Worm (Caenorhabditis elegans) whole organism, L4 larva: Measurements from ENCODE around the gene Y70C5A.2.

Source experiments
- F10B5.3 ChIP-seq: sonication (generic microtip); optimal IDR thresholded peaks from 2 replicates; lab custom pipeline; 2016; ENCODE audit warnings: mild to moderate bottlenecking, missing genetic modification characterization, missing compliant biosample characterization
- T26A8.4 ChIP-seq: fragments of 200-800 bp; sonication (Bioruptor generic); IDR thresholded peaks from 2 replicates; pipeline ENCODE4 v1.3.6; 2022; ENCODE audit warnings: missing genetic modification characterization, missing compliant biosample characterization
- Y105C5A.15 ChIP-seq: fragments of 200-800 bp; sonication (Bioruptor generic); IDR thresholded peaks from 2 replicates; pipeline ENCODE4 v1.3.6; 2022; ENCODE audit warnings: missing genetic modification characterization, missing compliant biosample characterization
- Y75B8A.6 ChIP-seq: fragments of 200-800 bp; sonication (Bioruptor generic); IDR thresholded peaks from 2 replicates; pipeline ENCODE4 v1.3.6; 2022; ENCODE audit warnings: missing genetic modification reagents, missing genetic modification characterization, missing compliant biosample characterization
- ZK337.2 ChIP-seq: fragments of 200-800 bp; sonication (Bioruptor generic); IDR thresholded peaks from 2 replicates; pipeline ENCODE4 v1.3.6; 2022; ENCODE audit warnings: missing genetic modification reagents, missing genetic modification characterization, missing compliant biosample characterization
- aha-1 ChIP-seq: fragments of 150-350 bp; peaks from one replicate; lab custom pipeline; 2014; ENCODE audit warnings: missing biosample characterization, missing genetic modification characterization
- arid-1 ChIP-seq: fragments of 200-800 bp; sonication (Bioruptor generic); conservative IDR thresholded peaks from 2 replicates; pipeline ENCODE4 v1.3.6; 2022; ENCODE audit warnings: missing genetic modification reagents, missing genetic modification characterization, missing compliant biosample characterization
- attf-4 ChIP-seq: sonication (generic microtip); optimal IDR thresholded peaks from 3 replicates; lab custom pipeline; 2017; ENCODE audit warnings: missing biosample characterization, missing genetic modification characterization
- ceh-28 ChIP-seq: fragments of 150-350 bp; optimal IDR thresholded peaks from 2 replicates; lab custom pipeline; 2014; ENCODE audit warnings: missing biosample characterization, missing genetic modification reagents, missing genetic modification characterization
- ceh-32 ChIP-seq: sonication (generic microtip); optimal IDR thresholded peaks from 2 replicates; lab custom pipeline; 2016; ENCODE audit warnings: mild to moderate bottlenecking, missing genetic modification characterization, missing compliant biosample characterization; ENCODE audit not compliant: poor library complexity
- ceh-62 ChIP-seq: sonication (generic microtip); optimal IDR thresholded peaks from 2 replicates; lab custom pipeline; 2017; ENCODE audit warnings: missing biosample characterization, missing genetic modification characterization
- ces-1 ChIP-seq: fragments of 150-350 bp; sonication (generic microtip); optimal IDR thresholded peaks from 4 replicates; lab custom pipeline; 2014; ENCODE audit warnings: missing biosample characterization, missing genetic modification reagents, missing genetic modification characterization
- ctbp-1 ChIP-seq: fragments of 200-800 bp; sonication (Bioruptor generic); IDR thresholded peaks from 2 replicates; pipeline ENCODE4 v1.3.6; 2022; ENCODE audit warnings: missing genetic modification reagents, missing genetic modification characterization, missing compliant biosample characterization
- daf-12 ChIP-seq: fragments of 150-350 bp; optimal IDR thresholded peaks from 2 replicates; lab custom pipeline; 2014; ENCODE audit warnings: missing biosample characterization, missing genetic modification reagents, missing genetic modification characterization
- daf-19 ChIP-seq: fragments of 200-800 bp; sonication (Bioruptor generic); conservative IDR thresholded peaks from 2 replicates; pipeline ENCODE4 v1.3.6; 2022; ENCODE audit warnings: missing genetic modification characterization, missing compliant biosample characterization
- dmd-8 ChIP-seq: fragments of 200-800 bp; sonication (Bioruptor generic); IDR thresholded peaks from 2 replicates; pipeline ENCODE4 v1.3.6; 2022; ENCODE audit warnings: missing genetic modification characterization, missing compliant biosample characterization
- dpl-1 ChIP-seq: fragments of 150-350 bp; optimal IDR thresholded peaks from 2 replicates; lab custom pipeline; 2014; ENCODE audit warnings: missing biosample characterization, missing genetic modification reagents, missing genetic modification characterization
- duxl-1 ChIP-seq: sonication (generic microtip); optimal IDR thresholded peaks from 2 replicates; lab custom pipeline; 2016; ENCODE audit warnings: mild to moderate bottlenecking, missing genetic modification characterization, moderate library complexity, missing compliant biosample characterization; ENCODE audit not compliant: poor library complexity
- dve-1 ChIP-seq: sonication (generic microtip); optimal IDR thresholded peaks from 2 replicates; lab custom pipeline; 2017; ENCODE audit warnings: antibody characterized with exemption, mild to moderate bottlenecking, missing genetic modification characterization, missing compliant biosample characterization; ENCODE audit not compliant: insufficient read depth
- fkh-10 ChIP-seq: fragments of 150-350 bp; optimal IDR thresholded peaks from 2 replicates; lab custom pipeline; 2014; ENCODE audit warnings: missing biosample characterization, missing genetic modification reagents, missing genetic modification characterization
- fos-1 ChIP-seq: fragments of 150-350 bp; optimal IDR thresholded peaks from 2 replicates; lab custom pipeline; 2014; ENCODE audit warnings: missing biosample characterization, missing genetic modification characterization
- jun-1 ChIP-seq: fragments of 150-350 bp; optimal IDR thresholded peaks from 2 replicates; lab custom pipeline; 2014; ENCODE audit warnings: missing biosample characterization, missing genetic modification reagents, missing genetic modification characterization
- lin-1 ChIP-seq: fragments of 200-800 bp; sonication (Bioruptor generic); IDR thresholded peaks from 2 replicates; pipeline ENCODE4 v1.3.6; 2022; ENCODE audit warnings: missing genetic modification reagents, missing genetic modification characterization, missing compliant biosample characterization
- lin-15B ChIP-seq: fragments of 150-350 bp; sonication (generic microtip); optimal IDR thresholded peaks from 3 replicates; lab custom pipeline; 2014; ENCODE audit warnings: missing biosample characterization, missing genetic modification characterization
- lsy-2 ChIP-seq, 2 experiments: fragments of 150-350 bp in 1 of 2; sonication (generic microtip) in 1 of 2; optimal IDR thresholded peaks; 2 replicates each; lab custom pipeline; 2014 to 2017; ENCODE audit warnings: missing biosample characterization in 2 of 2, missing genetic modification characterization in 2 of 2
- mdt-29 ChIP-seq: fragments of 200-800 bp; sonication (Bioruptor generic); IDR thresholded peaks from 2 replicates; pipeline ENCODE4 v1.3.6; 2022; ENCODE audit warnings: missing genetic modification reagents, missing genetic modification characterization, missing compliant biosample characterization
- nhr-102 ChIP-seq: sonication (generic microtip); optimal IDR thresholded peaks from 2 replicates; lab custom pipeline; 2016; ENCODE audit warnings: mild to moderate bottlenecking, missing genetic modification characterization, moderate library complexity, missing compliant biosample characterization
- nhr-11 ChIP-seq: fragments of 150-350 bp; optimal IDR thresholded peaks from 2 replicates; lab custom pipeline; 2014; ENCODE audit warnings: missing biosample characterization, missing genetic modification characterization
- nhr-28 ChIP-seq: fragments of 150-350 bp; optimal IDR thresholded peaks from 2 replicates; lab custom pipeline; 2014; ENCODE audit warnings: missing biosample characterization, missing genetic modification characterization
- nhr-41 ChIP-seq: fragments of 200-800 bp; sonication (Bioruptor generic); IDR thresholded peaks from 2 replicates; pipeline ENCODE4 v1.3.6; 2022; ENCODE audit warnings: missing genetic modification reagents, missing genetic modification characterization, missing compliant biosample characterization
- nhr-48 ChIP-seq: sonication (generic microtip); optimal IDR thresholded peaks from 2 replicates; lab custom pipeline; 2016; ENCODE audit warnings: mild to moderate bottlenecking, missing genetic modification characterization, missing compliant biosample characterization
- nhr-76 ChIP-seq: fragments of 150-350 bp; optimal IDR thresholded peaks from 2 replicates; lab custom pipeline; 2014; ENCODE audit warnings: missing biosample characterization, missing genetic modification characterization
- saeg-2 ChIP-seq: fragments of 200-800 bp; sonication (Bioruptor generic); IDR thresholded peaks from 2 replicates; pipeline ENCODE4 v1.3.6; 2022; ENCODE audit warnings: missing genetic modification reagents, missing genetic modification characterization, missing compliant biosample characterization
- snpc-1.2 ChIP-seq: fragments of 200-800 bp; sonication (Bioruptor generic); IDR thresholded peaks from 2 replicates; pipeline ENCODE4 v1.3.6; 2022; ENCODE audit warnings: missing genetic modification reagents, missing genetic modification characterization, missing compliant biosample characterization
- spr-1 ChIP-seq: sonication (generic microtip); optimal IDR thresholded peaks from 2 replicates; lab custom pipeline; 2016; ENCODE audit warnings: mild to moderate bottlenecking, missing genetic modification characterization, missing compliant biosample characterization
- spr-3 ChIP-seq: fragments of 200-800 bp; sonication (Bioruptor generic); optimal IDR thresholded peaks from 2 replicates; lab custom pipeline; 2018; ENCODE audit warnings: mild to moderate bottlenecking, missing genetic modification characterization, missing compliant biosample characterization
- tag-97 ChIP-seq: fragments of 200-800 bp; sonication (Bioruptor generic); IDR thresholded peaks from 2 replicates; pipeline ENCODE4 v1.3.6; 2022; ENCODE audit warnings: missing genetic modification characterization, missing compliant biosample characterization
- tra-1 ChIP-seq: fragments of 200-800 bp; sonication (Bioruptor generic); IDR thresholded peaks from 2 replicates; pipeline ENCODE4 v1.3.6; 2022; ENCODE audit warnings: missing genetic modification reagents, missing genetic modification characterization, missing compliant biosample characterization
- unc-39 ChIP-seq: sonication (generic microtip); optimal IDR thresholded peaks from 2 replicates; lab custom pipeline; 2017; ENCODE audit warnings: missing biosample characterization, missing genetic modification characterization
- unc-62 ChIP-seq, 3 experiments: fragments of 150-350 bp in 1 of 3; sonication (generic microtip); optimal IDR thresholded peaks in 2 of 3; peaks in 1 of 3; 1 replicate in 1 of 3; 2 replicates in 2 of 3; lab custom pipeline; 2014 to 2017; ENCODE audit warnings: missing biosample characterization in 3 of 3, missing genetic modification characterization in 3 of 3, missing genetic modification reagents in 3 of 3, missing genotype in 1 of 3
- vab-7 ChIP-seq: fragments of 200-800 bp; sonication (Bioruptor generic); IDR thresholded peaks from 2 replicates; pipeline ENCODE4 v1.3.6; 2022; ENCODE audit warnings: missing genetic modification reagents, missing genetic modification characterization, missing compliant biosample characterization
- ztf-7 ChIP-seq: fragments of 150-350 bp; optimal IDR thresholded peaks from 2 replicates; lab custom pipeline; 2014; ENCODE audit warnings: missing biosample characterization, missing genetic modification characterization

The Y70C5A.2 gene

DNA sequence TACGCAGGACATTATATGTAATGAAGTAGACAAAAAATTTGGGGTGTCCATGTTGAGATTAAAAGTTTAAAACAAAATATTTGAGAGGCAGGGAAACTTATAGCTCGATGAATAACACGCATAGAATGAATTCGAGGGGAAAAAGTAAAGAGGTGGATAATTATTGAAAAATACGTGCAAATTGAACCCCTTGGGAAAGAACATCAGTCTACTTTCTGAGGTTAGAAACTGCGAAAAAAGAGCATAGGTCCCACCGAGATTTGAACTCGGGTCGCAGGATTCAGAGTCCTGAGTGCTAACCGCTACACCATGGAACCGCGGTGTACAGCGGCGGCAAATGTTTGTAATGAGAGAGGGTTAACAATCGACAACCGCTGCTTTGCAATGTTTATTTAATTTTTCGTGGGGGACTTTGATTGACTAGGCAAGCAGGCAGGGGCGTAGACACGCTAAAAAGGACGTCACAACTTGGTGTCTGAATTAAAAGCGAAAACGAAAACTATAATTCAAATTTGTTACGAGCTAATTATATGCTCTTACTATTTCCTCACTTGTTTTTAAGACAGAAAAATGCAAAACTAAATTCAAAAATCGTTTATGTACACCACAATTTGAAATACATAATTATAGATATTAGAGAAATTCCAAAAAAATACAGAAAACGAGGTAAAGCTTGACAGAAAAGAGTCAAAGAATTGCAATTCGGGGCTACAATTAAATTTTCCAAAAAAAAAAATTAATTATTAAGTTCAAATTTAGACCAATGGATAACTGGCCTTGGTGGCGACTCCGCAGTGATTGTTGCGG is 30.8 kb downstream of the Y70C5A.2 start, which contains the start of gene srh-269 (continued):
- no peak for TF ChIP-seq ceh-28 (tag; lab: Kevin White, UChicago)
- peak; percentile 96 for TF ChIP-seq vab-7 (GFP tag; lab: Robert Waterston, UW)
- TF ChIP-seq fos-1 (tag; lab: Kevin White, UChicago): no peak
- TF ChIP-seq nhr-102 (tag; lab: Kevin White, UChicago): peak; percentile 77
- TF ChIP-seq dpl-1 (GFP tag; lab: Kevin White, UChicago): peak; percentile 34
- TF ChIP-seq nhr-28 (tag; lab: Kevin White, UChicago): peak; percentile 38
- TF ChIP-seq lin-15B (tag; lab: Kevin White, UChicago): no peak
- TF ChIP-seq dmd-8 (GFP tag; lab: Robert Waterston, UW): peak; percentile 92

DNA sequence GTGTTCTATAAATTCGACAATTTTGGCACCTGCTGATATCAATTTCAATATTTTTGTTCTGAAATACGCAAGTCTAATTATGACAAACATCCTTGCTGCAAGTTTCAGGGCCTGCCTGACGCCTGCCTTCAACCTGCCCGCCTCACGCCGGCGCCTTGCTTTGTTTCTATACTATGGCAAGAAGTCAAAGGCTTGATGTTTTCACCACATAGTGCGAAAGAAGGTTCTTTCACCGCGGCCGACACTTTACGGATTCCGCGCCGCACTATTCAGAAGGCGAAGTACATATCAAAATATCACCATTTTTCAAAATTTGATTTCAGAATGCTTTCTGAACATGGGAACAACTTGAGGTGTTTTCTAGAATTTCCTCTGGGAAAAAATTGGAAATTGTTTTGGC is 33.5 kb downstream of the Y70C5A.2 start:
- no peak for TF ChIP-seq nhr-41 (GFP tag; lab: Robert Waterston, UW)
- no peak for TF ChIP-seq nhr-11 (tag; lab: Kevin White, UChicago)
- TF ChIP-seq ceh-32 (tag; lab: Kevin White, UChicago): no peak
- TF ChIP-seq ctbp-1 (GFP tag; lab: Robert Waterston, UW): no peak
- no peak for TF ChIP-seq unc-62 (GFP tag; optimal IDR thresholded peaks at IDR 0.05 in 1 of 2; lab: Kevin White, UChicago)
- no peak for TF ChIP-seq unc-62 (tag; optimal IDR thresholded peaks at IDR 0.05; lab: Kevin White, UChicago)
- no peak for TF ChIP-seq daf-12 (tag; lab: Kevin White, UChicago)
- no peak for TF ChIP-seq F10B5.3 (tag; lab: Kevin White, UChicago)
- no peak for TF ChIP-seq arid-1 (GFP tag; lab: Robert Waterston, UW)
- TF ChIP-seq nhr-48 (tag; lab: Kevin White, UChicago): no peak
- TF ChIP-seq snpc-1.2 (GFP tag; lab: Robert Waterston, UW): no peak
- TF ChIP-seq daf-19: no peak
- TF ChIP-seq mdt-29 (GFP tag; lab: Robert Waterston, UW): no peak
- TF ChIP-seq tra-1 (GFP tag; lab: Robert Waterston, UW): no peak
- no peak for TF ChIP-seq ZK337.2 (GFP tag; lab: Robert Waterston, UW)
- TF ChIP-seq nhr-76 (tag; lab: Kevin White, UChicago): no peak
- no peak for TF ChIP-seq ces-1 (GFP tag; lab: Kevin White, UChicago)
- TF ChIP-seq Y75B8A.6 (GFP tag; lab: Robert Waterston, UW): no peak
- no peak for TF ChIP-seq ztf-7 (tag; lab: Kevin White, UChicago)
- no peak for TF ChIP-seq saeg-2
- TF ChIP-seq dve-1 (tag; lab: Kevin White, UChicago): no peak

- no peak for TF ChIP-seq spr-3 (GFP tag; lab: Kevin White, UChicago)
- TF ChIP-seq duxl-1: no peak
- TF ChIP-seq jun-1: no peak
- no peak for TF ChIP-seq ceh-62 (tag; lab: Kevin White, UChicago)
- no peak for TF ChIP-seq T26A8.4 (GFP tag; lab: Robert Waterston, UW)
- no peak for TF ChIP-seq Y105C5A.15 (GFP tag; lab: Robert Waterston, UW)
- TF ChIP-seq fkh-10 (GFP tag; lab: Kevin White, UChicago): no peak
- TF ChIP-seq attf-4 (tag; lab: Kevin White, UChicago): no peak
- no peak for TF ChIP-seq dmd-8 (GFP tag; lab: Robert Waterston, UW)
- TF ChIP-seq snpc-1.2 (GFP tag; lab: Robert Waterston, UW): no peak
- no peak for TF ChIP-seq lin-1
- TF ChIP-seq spr-1: no peak
- TF ChIP-seq tag-97 (GFP tag; lab: Robert Waterston, UW): no peak
- no peak for TF ChIP-seq aha-1 (tag; lab: Kevin White, UChicago)
- TF ChIP-seq lsy-2 (tag; optimal IDR thresholded peaks at IDR 0.05; lab: Kevin White, UChicago): no peak
- no peak for TF ChIP-seq unc-39
These were observed 34.6 kb downstream of the Y70C5A.2 start, which contains the start of gene srw-73 for ce11 chrV:16588428-16588827. TSS of gene srw-73 (minus strand) at chrV:16588528.
